Fruit fly (Drosophila melanogaster) whole organism, embryonic: Measurements from ENCODE around the gene CG6693.

ENCODE experiments used
- CG10979 ChIP-seq: fragments of 200-800 bp; sonication (Bioruptor generic); optimal IDR thresholded peaks from 2 replicates; lab custom pipeline; 2018; ENCODE audit warnings: missing biosample characterization, mild to moderate bottlenecking, missing genetic modification characterization, moderate library complexity
- CG12104 ChIP-seq: fragments of 200-800 bp; sonication (Bioruptor generic); optimal IDR thresholded peaks from 3 replicates; lab custom pipeline; 2016; ENCODE audit warnings: missing biosample characterization, missing genetic modification characterization
- CG12236 ChIP-seq: fragments of 200-800 bp; sonication (Bioruptor generic); optimal IDR thresholded peaks from 2 replicates; lab custom pipeline; 2016; ENCODE audit warnings: missing biosample characterization, missing genetic modification characterization
- CG15514 ChIP-seq: fragments of 200-800 bp; sonication (Bioruptor generic); optimal IDR thresholded peaks from 3 replicates; lab custom pipeline; 2017; ENCODE audit warnings: missing biosample characterization, missing genetic modification characterization, mild to moderate bottlenecking, moderate library complexity, missing genetic modification reagents
- CG2120 ChIP-seq: fragments of 200-800 bp; sonication (Bioruptor generic); optimal IDR thresholded peaks from 3 replicates; lab custom pipeline; 2016; ENCODE audit warnings: missing biosample characterization, missing genetic modification characterization
- CG2202 ChIP-seq: fragments of 200-800 bp; sonication (Bioruptor generic); optimal IDR thresholded peaks from 2 replicates; lab custom pipeline; 2018; ENCODE audit warnings: missing biosample characterization, mild to moderate bottlenecking, missing genetic modification characterization
- CG2889 ChIP-seq: fragments of 200-800 bp; sonication (Bioruptor generic); IDR thresholded peaks from 3 replicates; pipeline ENCODE4 v1.3.6; 2022; ENCODE audit warnings: missing biosample characterization, missing genetic modification characterization
- CG30020 ChIP-seq: fragments of 200-800 bp; optimal IDR thresholded peaks from 2 replicates; lab custom pipeline; 2019; ENCODE audit warnings: missing biosample characterization, mild to moderate bottlenecking, missing genetic modification characterization, moderate library complexity
- CG30431 ChIP-seq: fragments of 200-800 bp; sonication (Bioruptor generic); optimal IDR thresholded peaks from 2 replicates; lab custom pipeline; 2017; ENCODE audit warnings: missing biosample characterization, missing genetic modification characterization
- CG3163 ChIP-seq: fragments of 200-800 bp; sonication (Bioruptor generic); optimal IDR thresholded peaks from 3 replicates; lab custom pipeline; 2016; ENCODE audit warnings: missing biosample characterization, missing genetic modification characterization
- CG3407 ChIP-seq: fragments of 200-800 bp; sonication (Bioruptor generic); optimal IDR thresholded peaks from 2 replicates; lab custom pipeline; 2018; ENCODE audit warnings: missing biosample characterization, mild to moderate bottlenecking, missing genetic modification characterization
- CG4707 ChIP-seq: fragments of 200-800 bp; sonication (Bioruptor generic); optimal IDR thresholded peaks from 2 replicates; lab custom pipeline; 2018; ENCODE audit warnings: missing biosample characterization, mild to moderate bottlenecking, missing genetic modification characterization, moderate library complexity
- CG6765 ChIP-seq: fragments of 200-800 bp; sonication (Bioruptor generic); optimal IDR thresholded peaks from 3 replicates; lab custom pipeline; 2017; ENCODE audit warnings: missing biosample characterization, mild to moderate bottlenecking, missing genetic modification characterization
- CG7745 ChIP-seq: fragments of 200-800 bp; sonication (Bioruptor generic); optimal IDR thresholded peaks from 2 replicates; lab custom pipeline; 2018; ENCODE audit warnings: missing biosample characterization, mild to moderate bottlenecking, missing genetic modification characterization, moderate library complexity
- CG7786 ChIP-seq: fragments of 200-800 bp; sonication (Bioruptor generic); optimal IDR thresholded peaks from 2 replicates; lab custom pipeline; 2016; ENCODE audit warnings: missing biosample characterization, missing genetic modification characterization
- CG8089 ChIP-seq: fragments of 200-800 bp; sonication (Bioruptor generic); optimal IDR thresholded peaks from 3 replicates; lab custom pipeline; 2016; ENCODE audit warnings: missing biosample characterization, missing genetic modification characterization
- CG9817 ChIP-seq: fragments of 200-800 bp; sonication (Bioruptor generic); optimal IDR thresholded peaks from 2 replicates; lab custom pipeline; 2018; ENCODE audit warnings: missing biosample characterization, mild to moderate bottlenecking, missing genetic modification characterization, moderate library complexity
- CG9876 ChIP-seq: fragments of 200-800 bp; sonication (Bioruptor generic); optimal IDR thresholded peaks from 2 replicates; lab custom pipeline; 2016; ENCODE audit warnings: missing biosample characterization, missing genetic modification characterization
- Deaf1 ChIP-seq: fragments of 200-800 bp; optimal IDR thresholded peaks from 3 replicates; lab custom pipeline; 2019; ENCODE audit warnings: missing biosample characterization, mild to moderate bottlenecking, missing genetic modification characterization, moderate library complexity
- Dek ChIP-seq: fragments of 200-800 bp; sonication (Bioruptor generic); optimal IDR thresholded peaks from 3 replicates; lab custom pipeline; 2019; ENCODE audit warnings: missing biosample characterization, mild to moderate bottlenecking, missing genetic modification characterization, moderate library complexity
- Ets97D ChIP-seq: fragments of 200-800 bp; sonication (Bioruptor generic); optimal IDR thresholded peaks from 3 replicates; lab custom pipeline; 2016; ENCODE audit warnings: missing biosample characterization, missing genetic modification characterization
- H15 ChIP-seq: fragments of 200-800 bp; sonication (Bioruptor generic); IDR thresholded peaks from 3 replicates; pipeline ENCODE4 v1.3.6; 2022; ENCODE audit warnings: missing biosample characterization, missing genetic modification characterization
- Hmx ChIP-seq: fragments of 200-800 bp; sonication (Bioruptor generic); optimal IDR thresholded peaks from 2 replicates; lab custom pipeline; 2016; ENCODE audit warnings: missing biosample characterization, missing genetic modification characterization
- Hsf ChIP-seq: fragments of 200-800 bp; sonication (Bioruptor generic); optimal IDR thresholded peaks from 3 replicates; lab custom pipeline; 2016; ENCODE audit warnings: missing biosample characterization, missing genetic modification characterization
- Lhr ChIP-seq: fragments of 200-800 bp; sonication (Bioruptor generic); optimal IDR thresholded peaks from 3 replicates; lab custom pipeline; 2017; ENCODE audit warnings: mild to moderate bottlenecking, missing biosample characterization, missing genetic modification reagents, missing genetic modification characterization
- Lpt ChIP-seq: fragments of >200 bp; optimal IDR thresholded peaks from 2 replicates; lab custom pipeline; 2018; ENCODE audit warnings: missing biosample characterization, missing genetic modification characterization
- Mad ChIP-seq: fragments of 200-800 bp; sonication (Bioruptor generic); optimal IDR thresholded peaks from 2 replicates; lab custom pipeline; 2016; ENCODE audit warnings: missing biosample characterization, missing genetic modification characterization
- NC2β ChIP-seq: fragments of 200-800 bp; sonication (Bioruptor generic); optimal IDR thresholded peaks from 2 replicates; lab custom pipeline; 2016; ENCODE audit warnings: missing biosample characterization, missing genetic modification characterization
- Nf-YA ChIP-seq: fragments of 200-800 bp; sonication (Bioruptor generic); IDR thresholded peaks from 2 replicates; pipeline ENCODE4 v1.3.6; 2022; ENCODE audit warnings: missing biosample characterization, missing genetic modification characterization
- Oli ChIP-seq: fragments of 200-800 bp; sonication (Bioruptor generic); optimal IDR thresholded peaks from 2 replicates; lab custom pipeline; 2018; ENCODE audit warnings: missing biosample characterization, mild to moderate bottlenecking, missing genetic modification characterization, moderate library complexity
- Ptx1 ChIP-seq: fragments of 200-800 bp; sonication (Bioruptor generic); IDR thresholded peaks from 2 replicates; pipeline ENCODE4 v1.3.6; 2022; ENCODE audit warnings: missing biosample characterization, missing genetic modification characterization
- Scr ChIP-seq: fragments of 200-800 bp; sonication (Bioruptor generic); IDR thresholded peaks from 2 replicates; pipeline ENCODE4 v1.3.6; 2022; ENCODE audit warnings: missing biosample characterization, missing genetic modification characterization; ENCODE audit not compliant: partially characterized antibody
- Sry-δ ChIP-seq: fragments of 200-800 bp; sonication (Bioruptor generic); optimal IDR thresholded peaks from 2 replicates; lab custom pipeline; 2016; ENCODE audit warnings: missing biosample characterization, missing genetic modification characterization
- Xrp1 ChIP-seq: fragments of 200-800 bp; sonication (Bioruptor generic); IDR thresholded peaks from 2 replicates; pipeline ENCODE4 v1.3.6; 2022; ENCODE audit warnings: missing biosample characterization, missing genetic modification characterization
- cas ChIP-seq: fragments of 200-800 bp; sonication (Bioruptor generic); IDR thresholded peaks from 2 replicates; pipeline ENCODE4 v1.3.6; 2022; ENCODE audit warnings: missing biosample characterization, missing genetic modification characterization
- chn ChIP-seq: fragments of 200-800 bp; sonication (Bioruptor generic); optimal IDR thresholded peaks from 2 replicates; lab custom pipeline; 2016; ENCODE audit warnings: missing biosample characterization, missing genetic modification characterization
- croc ChIP-seq: fragments of 200-800 bp; sonication (Bioruptor generic); conservative IDR thresholded peaks from 3 replicates; pipeline ENCODE4 v1.3.6; 2022; ENCODE audit warnings: missing biosample characterization, missing genetic modification characterization
- crp ChIP-seq, 2 experiments: fragments of 200-800 bp; sonication (Bioruptor generic); optimal IDR thresholded peaks; 2 replicates in 1 of 2; 3 replicates in 1 of 2; lab custom pipeline; 2017; ENCODE audit warnings: missing biosample characterization in 2 of 2, missing genetic modification characterization in 2 of 2, mild to moderate bottlenecking in 1 of 2, moderate library complexity in 1 of 2
- dysf ChIP-seq: fragments of 200-800 bp; sonication (Bioruptor generic); IDR thresholded peaks from 3 replicates; pipeline ENCODE4 v1.3.6; 2022; ENCODE audit warnings: missing biosample characterization, missing genetic modification characterization
- esg ChIP-seq: fragments of 200-800 bp; sonication (Bioruptor generic); conservative IDR thresholded peaks from 2 replicates; pipeline ENCODE4 v1.3.6; 2022; ENCODE audit warnings: missing biosample characterization, missing genetic modification characterization
- eve ChIP-seq, 2 experiments: fragments of >200 bp; optimal IDR thresholded peaks; 2 replicates each; lab custom pipeline; 2017; ENCODE audit warnings: missing biosample characterization in 2 of 2, missing genetic modification characterization in 2 of 2
- eyg ChIP-seq: fragments of 200-800 bp; sonication (Bioruptor generic); optimal IDR thresholded peaks from 3 replicates; lab custom pipeline; 2016; ENCODE audit warnings: missing biosample characterization, missing genetic modification characterization
- gfzf ChIP-seq: fragments of 200-800 bp; sonication (Bioruptor generic); optimal IDR thresholded peaks from 2 replicates; lab custom pipeline; 2016; ENCODE audit warnings: missing biosample characterization, mild to moderate bottlenecking, missing genetic modification characterization, moderate library complexity
- grau ChIP-seq: fragments of 200-800 bp; optimal IDR thresholded peaks from 3 replicates; lab custom pipeline; 2019; ENCODE audit warnings: missing biosample characterization, mild to moderate bottlenecking, missing genetic modification characterization, moderate library complexity
- gsb ChIP-seq: fragments of 200-800 bp; sonication (Bioruptor generic); IDR thresholded peaks from 2 replicates; pipeline ENCODE4 v1.3.6; 2022; ENCODE audit warnings: missing biosample characterization, missing genetic modification characterization
- ken ChIP-seq: fragments of 200-800 bp; sonication (Bioruptor generic); IDR thresholded peaks from 3 replicates; pipeline ENCODE4 v1.3.6; 2022; ENCODE audit warnings: missing biosample characterization, missing genetic modification characterization
- lola ChIP-seq, 3 experiments: fragments of >200 bp in 2 of 3; fragments of 200-800 bp in 1 of 3; sonication (Bioruptor generic) in 1 of 3; optimal IDR thresholded peaks; 2 replicates each; lab custom pipeline; 2017 to 2019; ENCODE audit warnings: missing biosample characterization in 3 of 3, missing genetic modification characterization in 3 of 3, mild to moderate bottlenecking in 1 of 3, moderate library complexity in 1 of 3
- scrt ChIP-seq: fragments of 200-800 bp; sonication (Bioruptor generic); optimal IDR thresholded peaks from 2 replicates; lab custom pipeline; 2018; ENCODE audit warnings: missing biosample characterization, mild to moderate bottlenecking, missing genetic modification characterization, moderate library complexity
- sens ChIP-seq: fragments of 200-800 bp; sonication (Bioruptor generic); peaks from one replicate; lab custom pipeline; 2016; ENCODE audit warnings: missing biosample characterization, missing genetic modification characterization
- sqz ChIP-seq: fragments of 200-800 bp; sonication (Bioruptor generic); optimal IDR thresholded peaks from 3 replicates; lab custom pipeline; 2018; ENCODE audit warnings: missing biosample characterization, mild to moderate bottlenecking, missing genetic modification characterization
- yki ChIP-seq: fragments of >200 bp; optimal IDR thresholded peaks from 3 replicates; lab custom pipeline; 2018
- zf30C ChIP-seq: fragments of 200-800 bp; sonication (Bioruptor generic); optimal IDR thresholded peaks from 3 replicates; lab custom pipeline; 2018; ENCODE audit warnings: missing biosample characterization, mild to moderate bottlenecking, missing genetic modification characterization

The CG6693 gene

dm6 chr3R:11269013-11269412 is 47.6 kb upstream of the CG6693 start (continued):
- TF ChIP-seq croc (GFP tag; lab: Robert Waterston, UW) (no peak; the same call in 2 of the 3 replicates), CG15514 (GFP tag; lab: Kevin White, UChicago) (peak; percentile 63), crp (GFP tag; optimal IDR thresholded peaks at IDR 0.05; lab: Kevin White, UChicago) (peak in 1 of 2 experiments; percentile 3), CG9876 (GFP tag; lab: Kevin White, UChicago) (no peak), sens (GFP tag; lab: Kevin White, UChicago) (peak; percentile 92), Sry-δ (no peak), eve (GFP tag; optimal IDR thresholded peaks at IDR 0.05; lab: Kevin White, UChicago) (no peak), CG12236 (GFP tag; lab: Kevin White, UChicago) (peak; percentile 43), Scr (GFP tag; lab: Robert Waterston, UW) (no peak), Hmx (no peak), Ets97D (GFP tag; lab: Kevin White, UChicago) (no peak), CG3407 (GFP tag; lab: Kevin White, UChicago) (peak; percentile 57), zf30C (GFP tag; lab: Kevin White, UChicago) (peak; percentile 35), esg (GFP tag; lab: Robert Waterston, UW) (no peak), CG4707 (GFP tag; lab: Kevin White, UChicago) (peak; percentile 90), CG6765 (peak; percentile 77), NC2β (peak; percentile 78), CG12104 (GFP tag; lab: Kevin White, UChicago) (peak; percentile 48), CG30431 (GFP tag; lab: Kevin White, UChicago) (peak; percentile 55), CG3163 (peak; percentile 81), sqz (GFP tag; lab: Kevin White, UChicago) (peak; percentile 83), eyg (GFP tag; lab: Kevin White, UChicago) (peak; percentile 67), ken (peak; percentile 30; the same call in 1 of the 3 replicates), scrt (GFP tag; lab: Kevin White, UChicago) (peak; percentile 52), Dek (no peak), CG7745 (peak; percentile 89), H15 (peak; percentile 60), lola (GFP tag; optimal IDR thresholded peaks at IDR 0.05; lab: Kevin White, UChicago) (no peak), CG7786 (GFP tag; lab: Kevin White, UChicago) (peak; percentile 10), gsb (GFP tag; lab: Robert Waterston, UW) (no peak), CG8089 (GFP tag; lab: Kevin White, UChicago) (peak; percentile 57), yki (lab: Kevin White, UChicago) (no peak), Lhr (GFP tag; lab: Kevin White, UChicago) (peak; percentile 53), CG2120 (GFP tag; lab: Kevin White, UChicago) (no peak), Oli (tag; lab: Kevin White, UChicago) (peak; percentile 66), CG2202 (tag; lab: Kevin White, UChicago) (peak; percentile 56), cas (GFP tag; lab: Robert Waterston, UW) (no peak), chn (GFP tag; lab: Kevin White, UChicago) (peak; percentile 73), Hsf (GFP tag; lab: Kevin White, UChicago) (peak; percentile 72), CG2889 (GFP tag; lab: Robert Waterston, UW) (no peak), Lpt (GFP tag; lab: Kevin White, UChicago) (peak; percentile 97), CG10979 (tag; lab: Kevin White, UChicago) (peak; percentile 83), Xrp1 (GFP tag; lab: Robert Waterston, UW) (peak; percentile 83), dysf (peak; percentile 37; the same call in 1 of the 3 replicates), grau (tag; lab: Kevin White, UChicago) (no peak), CG30020 (tag; lab: Kevin White, UChicago) (no peak), Nf-YA (GFP tag; lab: Robert Waterston, UW) (no peak), gfzf (GFP tag; lab: Kevin White, UChicago) (no peak), Deaf1 (tag; lab: Kevin White, UChicago) (no peak), Mad (GFP tag; lab: Kevin White, UChicago) (peak; percentile 53), CG9817 (tag; lab: Kevin White, UChicago) (peak; percentile 16), Ptx1 (GFP tag; lab: Robert Waterston, UW) (peak; percentile 43; the same call in 1 of the 2 replicates)
